Fruit fly (Drosophila melanogaster) whole organism, pupa: ENCODE data around the gene CG9743.

Experiments used
- CG10348 ChIP-seq: fragments of 200-800 bp; sonication (Bioruptor generic); IDR thresholded peaks from 2 replicates; pipeline ENCODE4 v1.3.6; 2022; ENCODE audit warnings: missing biosample characterization, missing genetic modification characterization
- CG12605 ChIP-seq: fragments of 200-800 bp; sonication (Bioruptor generic); IDR thresholded peaks from 2 replicates; pipeline ENCODE4 v1.3.6; 2022; ENCODE audit warnings: missing biosample characterization, missing genetic modification characterization
- CG13204 ChIP-seq: fragments of 200-800 bp; sonication (Bioruptor generic); optimal IDR thresholded peaks from 2 replicates; lab custom pipeline; 2018; ENCODE audit warnings: missing biosample characterization, mild to moderate bottlenecking, missing genetic modification characterization, moderate library complexity
- CG14655 ChIP-seq: fragments of 200-800 bp; sonication (Bioruptor generic); optimal IDR thresholded peaks from 3 replicates; lab custom pipeline; 2017; ENCODE audit warnings: mild to moderate bottlenecking, missing biosample characterization, missing genetic modification reagents, missing genetic modification characterization
- CG15710 ChIP-seq: fragments of 200-800 bp; sonication (Bioruptor generic); optimal IDR thresholded peaks from 2 replicates; lab custom pipeline; 2018; ENCODE audit warnings: missing biosample characterization, mild to moderate bottlenecking, missing genetic modification characterization, moderate library complexity
- CG17806 ChIP-seq: fragments of 200-800 bp; sonication (Bioruptor generic); optimal IDR thresholded peaks from 2 replicates; lab custom pipeline; 2018; ENCODE audit warnings: missing biosample characterization, mild to moderate bottlenecking, missing genetic modification characterization, moderate library complexity
- CG32121 ChIP-seq: fragments of 200-800 bp; sonication (Bioruptor generic); IDR thresholded peaks from 2 replicates; pipeline ENCODE4 v1.3.6; 2022; ENCODE audit warnings: missing biosample characterization, missing genetic modification characterization
- CG34367 ChIP-seq: fragments of 200-800 bp; sonication (Bioruptor generic); optimal IDR thresholded peaks from 2 replicates; lab custom pipeline; 2018; ENCODE audit warnings: missing biosample characterization, mild to moderate bottlenecking, missing genetic modification characterization
- CG4496 ChIP-seq: fragments of 200-800 bp; sonication (Bioruptor generic); IDR thresholded peaks from 3 replicates; pipeline ENCODE4 v1.3.6; 2022; ENCODE audit warnings: missing biosample characterization, missing genetic modification characterization
- CG8159 ChIP-seq: fragments of 200-800 bp; sonication (Bioruptor generic); optimal IDR thresholded peaks from 3 replicates; lab custom pipeline; 2018; ENCODE audit warnings: missing biosample characterization, mild to moderate bottlenecking, missing genetic modification characterization, moderate library complexity
- CG8301 ChIP-seq: fragments of 200-800 bp; sonication (Bioruptor generic); optimal IDR thresholded peaks from 2 replicates; lab custom pipeline; 2018; ENCODE audit warnings: missing biosample characterization, mild to moderate bottlenecking, missing genetic modification characterization
- CG9948 ChIP-seq: fragments of 200-800 bp; sonication (Bioruptor generic); optimal IDR thresholded peaks from 2 replicates; lab custom pipeline; 2018; ENCODE audit warnings: missing biosample characterization, mild to moderate bottlenecking, missing genetic modification characterization, moderate library complexity
- D1 ChIP-seq: fragments of 200-800 bp; sonication (Bioruptor generic); optimal IDR thresholded peaks from 2 replicates; lab custom pipeline; 2018; ENCODE audit warnings: missing biosample characterization, mild to moderate bottlenecking, missing genetic modification characterization, moderate library complexity
- EcR ChIP-seq: fragments of 200-800 bp; sonication (Bioruptor generic); optimal IDR thresholded peaks from 3 replicates; lab custom pipeline; 2019; ENCODE audit warnings: missing biosample characterization, missing genetic modification characterization, mild to moderate bottlenecking, moderate library complexity, missing genetic modification reagents
- Ets98B ChIP-seq: fragments of 200-800 bp; sonication (Bioruptor generic); IDR thresholded peaks from 2 replicates; pipeline ENCODE4 v1.3.6; 2022; ENCODE audit warnings: missing biosample characterization, missing genetic modification characterization
- Pif1A ChIP-seq: fragments of 200-800 bp; sonication (Bioruptor generic); optimal IDR thresholded peaks from 3 replicates; lab custom pipeline; 2016; ENCODE audit warnings: missing biosample characterization, missing genetic modification characterization
- Pif1B ChIP-seq: fragments of 200-800 bp; sonication (Bioruptor generic); optimal IDR thresholded peaks from 3 replicates; lab custom pipeline; 2016; ENCODE audit warnings: missing biosample characterization, missing genetic modification characterization
- Snoo ChIP-seq: fragments of 200-800 bp; sonication (Bioruptor generic); optimal IDR thresholded peaks from 3 replicates; lab custom pipeline; 2017; ENCODE audit warnings: missing biosample characterization, mild to moderate bottlenecking, missing genetic modification characterization, inconsistent platforms
- fd96Ca ChIP-seq: fragments of 200-800 bp; sonication (Bioruptor generic); IDR thresholded peaks from 3 replicates; pipeline ENCODE4 v1.3.6; 2022; ENCODE audit warnings: missing biosample characterization, missing genetic modification characterization
- gl ChIP-seq: fragments of 200-800 bp; sonication (Bioruptor generic); optimal IDR thresholded peaks from 2 replicates; lab custom pipeline; 2018; ENCODE audit warnings: missing biosample characterization, mild to moderate bottlenecking, missing genetic modification characterization
- rn ChIP-seq: fragments of 200-800 bp; sonication (Bioruptor generic); IDR thresholded peaks from 2 replicates; pipeline ENCODE4 v1.3.6; 2022; ENCODE audit warnings: missing biosample characterization, missing genetic modification characterization

Gene CG9743

dm6 chr3R:30163228-30163627, 39.6 kb downstream of the CG9743 start:
- TF ChIP-seq Snoo (tag; lab: Kevin White, UChicago) (no peak), Ets98B (GFP tag; lab: Robert Waterston, UW) (peak; percentile 32; the same call in 1 of the 2 replicates)

- TF ChIP-seq CG14655 (GFP tag; lab: Kevin White, UChicago): peak; percentile 33
- TF ChIP-seq gl: no peak
- TF ChIP-seq CG17806: no peak
- no peak for TF ChIP-seq CG8159 (tag; lab: Kevin White, UChicago)
- TF ChIP-seq CG15710: no peak
- peak; percentile 46 for TF ChIP-seq CG32121 (GFP tag; lab: Robert Waterston, UW)
- peak; percentile 36 for TF ChIP-seq CG13204 (GFP tag; lab: Kevin White, UChicago)
- peak; percentile 59; the same call in 1 of the 2 replicates for TF ChIP-seq Ets98B (GFP tag; lab: Robert Waterston, UW)
- TF ChIP-seq CG9948 (tag; lab: Kevin White, UChicago): no peak
- TF ChIP-seq CG12605 (GFP tag; lab: Robert Waterston, UW): peak; percentile 24; the same call in 1 of the 2 replicates
- TF ChIP-seq rn: no peak
- no peak for TF ChIP-seq D1 (tag; lab: Kevin White, UChicago)
- no peak for TF ChIP-seq CG10348 (GFP tag; lab: Robert Waterston, UW)
- no peak for TF ChIP-seq CG34367 (tag; lab: Kevin White, UChicago)
- peak; percentile 38 for TF ChIP-seq Pif1A (GFP tag; lab: Kevin White, UChicago)
- peak; percentile 76 for TF ChIP-seq CG4496 (GFP tag; lab: Robert Waterston, UW)
- TF ChIP-seq EcR: no peak
- no peak for TF ChIP-seq CG8301 (tag; lab: Kevin White, UChicago)
- TF ChIP-seq fd96Ca (GFP tag; lab: Robert Waterston, UW): 0 out of 3 replicates have a peak, but pooled peaks have one; percentile 27
- peak; percentile 30 for TF ChIP-seq Pif1B
- no peak for TF ChIP-seq Snoo (tag; lab: Kevin White, UChicago)
Observed at dm6 chr3R:30160312-30160942, 42.4 kb downstream of the CG9743 start, which contains the start of gene CG11498. Gene CG11498 (minus strand): TSS chr3R:30160473.

- TF ChIP-seq gl (no peak), CG4496 (GFP tag; lab: Robert Waterston, UW) (peak; percentile 17; the same call in 1 of the 3 replicates)
Observed at dm6 chr3R:30153864-30154263, 48.9 kb downstream of the CG9743 start.

dm6 chr3R:30151300-30152109, 51.3 kb downstream of the CG9743 start, which contains the start of gene CG15529:
Gene CG15529 (plus strand): TSS chr3R:30152059.
- TF ChIP-seq D1 (tag; lab: Kevin White, UChicago): peak; percentile 3
- TF ChIP-seq Ets98B (GFP tag; lab: Robert Waterston, UW): peak; percentile 82
- TF ChIP-seq CG10348 (GFP tag; lab: Robert Waterston, UW): no peak
- TF ChIP-seq CG12605 (GFP tag; lab: Robert Waterston, UW): peak; percentile 56; the same call in 1 of the 2 replicates
- TF ChIP-seq CG9948 (tag; lab: Kevin White, UChicago): peak; percentile 61
- TF ChIP-seq CG34367 (tag; lab: Kevin White, UChicago): peak; percentile 58
- TF ChIP-seq CG15710: peak; percentile 75
- peak; percentile 58 for TF ChIP-seq rn
- peak; percentile 78 for TF ChIP-seq CG8159 (tag; lab: Kevin White, UChicago)
- peak; percentile 74; the same call in 2 of the 3 replicates for TF ChIP-seq fd96Ca (GFP tag; lab: Robert Waterston, UW)
- peak; percentile 90 for TF ChIP-seq CG4496 (GFP tag; lab: Robert Waterston, UW)
- TF ChIP-seq CG14655 (GFP tag; lab: Kevin White, UChicago): peak; percentile 67
- peak; percentile 50 for TF ChIP-seq Pif1B
- TF ChIP-seq Pif1A (GFP tag; lab: Kevin White, UChicago): peak; percentile 10
- TF ChIP-seq EcR: no peak
- no peak for TF ChIP-seq Snoo (tag; lab: Kevin White, UChicago)
- TF ChIP-seq CG32121 (GFP tag; lab: Robert Waterston, UW): peak; percentile 78
- peak; percentile 63 for TF ChIP-seq CG8301 (tag; lab: Kevin White, UChicago)
- TF ChIP-seq gl: peak; percentile 35
- TF ChIP-seq CG13204 (GFP tag; lab: Kevin White, UChicago): peak; percentile 30
- peak; percentile 74 for TF ChIP-seq CG17806
- TF ChIP-seq, all 21 proteins: peak for 18

- no peak for TF ChIP-seq Ets98B (GFP tag; lab: Robert Waterston, UW)
- no peak for TF ChIP-seq Pif1A (GFP tag; lab: Kevin White, UChicago)
- TF ChIP-seq Snoo (tag; lab: Kevin White, UChicago): no peak
- TF ChIP-seq CG15710: no peak
- no peak for TF ChIP-seq fd96Ca (GFP tag; lab: Robert Waterston, UW)
- no peak for TF ChIP-seq CG13204 (GFP tag; lab: Kevin White, UChicago)
- no peak for TF ChIP-seq CG4496 (GFP tag; lab: Robert Waterston, UW)
- no peak for TF ChIP-seq CG8159 (tag; lab: Kevin White, UChicago)
- TF ChIP-seq gl: no peak
Observed at dm6 chr3R:30150602-30151001, 52.2 kb downstream of the CG9743 start.

dm6 chr3R:30149506-30149905, 53.3 kb downstream of the CG9743 start, which contains the start of gene AdoR:
Gene AdoR (minus strand): TSS chr3R:30149606.
- TF ChIP-seq CG15710: no peak
- TF ChIP-seq CG8159 (tag; lab: Kevin White, UChicago): no peak
- TF ChIP-seq gl: no peak
- no peak for TF ChIP-seq rn
- TF ChIP-seq Ets98B (GFP tag; lab: Robert Waterston, UW): no peak
- TF ChIP-seq CG34367 (tag; lab: Kevin White, UChicago): no peak
- TF ChIP-seq EcR: no peak
- no peak for TF ChIP-seq CG14655 (GFP tag; lab: Kevin White, UChicago)
